Worm (Caenorhabditis elegans) whole organism, L1 larva: ENCODE data around the gene F09F9.3.
A peak's percentile ranks its signal among the peaks of the same experiment; 100 is the strongest.

ENCODE experiments used
- C34B4.2 ChIP-seq: sonication (generic microtip); optimal IDR thresholded peaks from 2 replicates; lab custom pipeline; 2017; ENCODE audit warnings: mild to moderate bottlenecking, missing genetic modification characterization, missing compliant biosample characterization
- Y116A8C.19 ChIP-seq: sonication (generic microtip); optimal IDR thresholded peaks from 2 replicates; lab custom pipeline; 2016; ENCODE audit warnings: missing compliant biosample characterization, missing genetic modification characterization, borderline replicate concordance
- alr-1 ChIP-seq: fragments of 200-800 bp; sonication (Bioruptor generic); optimal IDR thresholded peaks from 2 replicates; lab custom pipeline; 2018; ENCODE audit warnings: borderline replicate concordance, mild to moderate bottlenecking, missing genetic modification characterization, missing compliant biosample characterization
- aly-2 ChIP-seq: fragments of 150-350 bp; optimal IDR thresholded peaks from 2 replicates; lab custom pipeline; 2014; ENCODE audit warnings: missing biosample characterization, missing genetic modification characterization
- ama-1 ChIP-seq: fragments of 150-350 bp; optimal IDR thresholded peaks from 2 replicates; lab custom pipeline; 2014
- blmp-1 ChIP-seq: fragments of 150-350 bp; optimal IDR thresholded peaks from 2 replicates; lab custom pipeline; 2014; ENCODE audit warnings: missing biosample characterization, missing genetic modification characterization
- ceh-82 ChIP-seq, 3 experiments: fragments of 150-350 bp in 1 of 3; sonication (generic microtip) in 2 of 3; optimal IDR thresholded peaks; 2 replicates each; lab custom pipeline; 2014 to 2017; ENCODE audit warnings: missing biosample characterization in 3 of 3, missing genetic modification characterization in 3 of 3
- ceh-90 ChIP-seq: sonication (generic microtip); optimal IDR thresholded peaks from 2 replicates; lab custom pipeline; 2016; ENCODE audit warnings: missing genetic modification characterization, missing compliant biosample characterization
- egl-13 ChIP-seq: sonication (generic microtip); optimal IDR thresholded peaks from 2 replicates; lab custom pipeline; 2016; ENCODE audit warnings: missing genotype, missing genetic modification reagents, missing genetic modification characterization, missing compliant biosample characterization
- elt-3 ChIP-seq, 6 experiments: fragments of 150-350 bp in 1 of 6; sonication (generic microtip); optimal IDR thresholded peaks; 2 replicates each; lab custom pipeline; 2017 to 2018; ENCODE audit warnings: missing biosample characterization in 6 of 6, missing genetic modification characterization in 6 of 6, inconsistent platforms in 1 of 6
- ets-5 ChIP-seq: fragments of 200-800 bp; sonication (Bioruptor generic); IDR thresholded peaks from 2 replicates; pipeline ENCODE4 v1.3.6; 2022; ENCODE audit warnings: missing genetic modification characterization, missing compliant biosample characterization
- hlh-17 ChIP-seq: fragments of 200-800 bp; sonication (Bioruptor generic); optimal IDR thresholded peaks from 2 replicates; lab custom pipeline; 2018; ENCODE audit warnings: missing genetic modification characterization, mild to moderate bottlenecking, missing compliant biosample characterization, moderate library complexity, borderline replicate concordance
- jun-1 ChIP-seq: fragments of 150-350 bp; optimal IDR thresholded peaks from 2 replicates; lab custom pipeline; 2014; ENCODE audit warnings: missing biosample characterization, missing genetic modification reagents, missing genetic modification characterization
- lin-14 ChIP-seq: fragments of 200-800 bp; sonication (Bioruptor generic); optimal IDR thresholded peaks from 2 replicates; lab custom pipeline; 2018; ENCODE audit warnings: mild to moderate bottlenecking, missing genetic modification characterization, moderate library complexity, missing compliant biosample characterization
- lin-39 ChIP-seq: fragments of 150-350 bp; optimal IDR thresholded peaks from 2 replicates; lab custom pipeline; 2014; ENCODE audit warnings: missing biosample characterization, missing genetic modification reagents, missing genetic modification characterization
- lir-3 ChIP-seq: sonication (generic microtip); optimal IDR thresholded peaks from 2 replicates; lab custom pipeline; 2016; ENCODE audit warnings: mild to moderate bottlenecking, missing genetic modification characterization, moderate library complexity, missing compliant biosample characterization; ENCODE audit not compliant: poor library complexity
- lsy-2 ChIP-seq, 2 experiments: fragments of 150-350 bp; optimal IDR thresholded peaks; 2 replicates each; lab custom pipeline; 2014; ENCODE audit warnings: missing biosample characterization in 2 of 2, missing genetic modification characterization in 2 of 2
- mep-1 ChIP-seq: fragments of 150-350 bp; optimal IDR thresholded peaks from 2 replicates; lab custom pipeline; 2014; ENCODE audit warnings: missing biosample characterization, missing genetic modification characterization
- nhr-11 ChIP-seq: fragments of 150-350 bp; optimal IDR thresholded peaks from 2 replicates; lab custom pipeline; 2014; ENCODE audit warnings: missing biosample characterization, missing genetic modification characterization
- nhr-28 ChIP-seq: fragments of 150-350 bp; optimal IDR thresholded peaks from 2 replicates; lab custom pipeline; 2014; ENCODE audit warnings: missing biosample characterization, missing genetic modification characterization
- nhr-47 ChIP-seq: sonication (generic microtip); optimal IDR thresholded peaks from 2 replicates; lab custom pipeline; 2016; ENCODE audit warnings: mild to moderate bottlenecking, missing genetic modification characterization, moderate library complexity, missing compliant biosample characterization
- nhr-71 ChIP-seq: sonication (generic microtip); optimal IDR thresholded peaks from 2 replicates; lab custom pipeline; 2016; ENCODE audit warnings: mild to moderate bottlenecking, missing genetic modification characterization, moderate library complexity, missing compliant biosample characterization
- nhr-77 ChIP-seq: fragments of 150-350 bp; optimal IDR thresholded peaks from 2 replicates; lab custom pipeline; 2014; ENCODE audit warnings: missing biosample characterization, missing genetic modification characterization
- nhr-85 ChIP-seq: sonication (generic microtip); peaks from one replicate; lab custom pipeline; 2016; ENCODE audit warnings: missing genetic modification characterization, inconsistent platforms, missing compliant biosample characterization
- pqm-1 ChIP-seq: sonication (generic microtip); optimal IDR thresholded peaks from 3 replicates; lab custom pipeline; 2017; ENCODE audit warnings: missing biosample characterization, missing genetic modification characterization
- rnt-1 ChIP-seq: sonication (generic microtip); optimal IDR thresholded peaks from 2 replicates; lab custom pipeline; 2016; ENCODE audit warnings: mild to moderate bottlenecking, missing genetic modification characterization, moderate library complexity, missing compliant biosample characterization
- sptf-1 ChIP-seq: fragments of 150-350 bp; optimal IDR thresholded peaks from 2 replicates; lab custom pipeline; 2014; ENCODE audit warnings: missing biosample characterization, missing genetic modification characterization
- tlp-1 ChIP-seq: fragments of 150-350 bp; optimal IDR thresholded peaks from 2 replicates; lab custom pipeline; 2014; ENCODE audit warnings: missing biosample characterization, missing genetic modification characterization
- unc-130 ChIP-seq: fragments of 150-350 bp; optimal IDR thresholded peaks from 2 replicates; lab custom pipeline; 2017; ENCODE audit warnings: missing biosample characterization, missing genetic modification characterization, inconsistent platforms
- unc-62 ChIP-seq: fragments of 150-350 bp; optimal IDR thresholded peaks from 2 replicates; lab custom pipeline; 2014; ENCODE audit warnings: missing biosample characterization, missing genetic modification reagents, missing genetic modification characterization
- vab-15 ChIP-seq: sonication (generic microtip); optimal IDR thresholded peaks from 2 replicates; lab custom pipeline; 2017; ENCODE audit warnings: missing genotype, mild to moderate bottlenecking, missing genetic modification characterization, missing compliant biosample characterization

The F09F9.3 gene

ce11 chrX:4154784-4155183, 33.9 kb upstream of the F09F9.3 start:
- TF ChIP-seq rnt-1 (tag; lab: Kevin White, UChicago) = peak; percentile 25
- TF ChIP-seq nhr-85 (tag; lab: Kevin White, UChicago) = no peak
- TF ChIP-seq nhr-71 (tag; lab: Kevin White, UChicago) = peak; percentile 11
- peak; percentile 79 for TF ChIP-seq lin-14 (GFP tag; lab: Kevin White, UChicago)
- TF ChIP-seq egl-13 = no peak

- TF ChIP-seq aly-2 (tag; lab: Kevin White, UChicago) (no peak), blmp-1 (tag; lab: Kevin White, UChicago) (peak; percentile 28), vab-15 (tag; lab: Kevin White, UChicago) (no peak), nhr-85 (tag; lab: Kevin White, UChicago) (peak; percentile 53)
These were observed 32.5 kb upstream of the F09F9.3 start, which contains the start of gene nck-1 for ce11 chrX:4153343-4153742. Gene nck-1 (minus strand): TSS chrX:4153443.

DNA sequence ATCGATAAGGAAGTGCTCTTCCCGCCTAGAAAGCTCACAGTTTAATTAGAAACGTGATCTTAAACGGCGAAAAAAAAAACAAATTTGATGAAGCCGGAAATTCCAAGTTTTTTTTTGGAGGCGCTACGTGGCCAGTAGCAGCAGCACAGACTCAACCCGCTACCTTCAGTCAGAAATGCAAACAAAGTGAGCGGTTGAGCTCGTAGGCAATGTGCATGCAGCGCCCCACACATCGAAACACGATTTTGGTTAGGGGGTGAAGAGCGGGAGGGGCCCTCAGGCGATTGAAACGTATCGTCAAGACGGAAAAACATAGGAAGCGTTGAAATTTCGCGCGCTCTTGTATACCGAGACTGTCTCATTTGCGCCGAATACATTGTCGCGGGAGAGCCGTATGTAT, 30.4 kb upstream of the F09F9.3 start:
- TF ChIP-seq mep-1 (tag; lab: Kevin White, UChicago) (no peak), lin-39 (tag; lab: Kevin White, UChicago) (no peak), lsy-2 (tag; optimal IDR thresholded peaks at IDR 0.05; lab: Kevin White, UChicago) (no peak), nhr-47 (tag; lab: Kevin White, UChicago) (no peak), lin-14 (GFP tag; lab: Kevin White, UChicago) (peak; percentile 21), sptf-1 (tag; lab: Kevin White, UChicago) (no peak), ceh-82 (tag; optimal IDR thresholded peaks at IDR 0.05; lab: Kevin White, UChicago) (peak in 1 of 3 experiments; percentile 9), jun-1 (tag; lab: Kevin White, UChicago) (no peak), tlp-1 (tag; lab: Kevin White, UChicago) (no peak), C34B4.2 (tag; lab: Kevin White, UChicago) (no peak), nhr-71 (tag; lab: Kevin White, UChicago) (peak; percentile 3), Y116A8C.19 (tag; lab: Kevin White, UChicago) (no peak), hlh-17 (GFP tag; lab: Kevin White, UChicago) (no peak), ceh-90 (tag; lab: Kevin White, UChicago) (no peak), vab-15 (tag; lab: Kevin White, UChicago) (no peak)

DNA sequence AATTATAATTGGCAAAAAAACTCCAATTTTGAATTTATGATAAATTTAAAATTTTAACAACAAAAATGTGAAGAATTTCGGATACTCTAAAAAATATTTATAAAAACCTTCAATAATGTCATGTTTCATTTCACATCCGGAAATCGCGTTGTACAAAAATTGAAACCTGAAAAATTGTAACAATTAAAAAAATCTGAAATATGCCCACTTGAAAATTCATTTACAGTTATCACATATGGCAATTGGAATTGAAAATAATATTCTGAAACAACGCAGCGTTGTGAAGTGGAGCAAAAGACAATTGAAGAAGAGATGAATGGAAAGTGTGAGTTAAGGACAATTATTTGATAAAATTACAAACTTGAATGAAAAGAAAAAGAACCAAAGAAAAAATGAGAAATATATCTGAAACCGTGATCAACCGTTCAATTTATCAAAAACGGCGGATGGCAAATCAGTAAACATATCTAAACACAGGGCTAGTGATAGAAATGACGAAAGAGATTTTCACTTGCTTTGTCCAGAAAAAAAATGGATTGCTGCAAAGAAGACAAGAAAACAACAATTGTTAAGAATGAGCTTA, 27.7 kb upstream of the F09F9.3 start:
- no peak for TF ChIP-seq pqm-1
- TF ChIP-seq lin-39 (tag; lab: Kevin White, UChicago) = no peak
- TF ChIP-seq ets-5 = no peak
- TF ChIP-seq egl-13 = no peak
- TF ChIP-seq alr-1 (tag; lab: Kevin White, UChicago) = no peak
- no peak for TF ChIP-seq jun-1 (tag; lab: Kevin White, UChicago)
- TF ChIP-seq lir-3 (tag; lab: Kevin White, UChicago) = no peak
- no peak for TF ChIP-seq blmp-1 (tag; lab: Kevin White, UChicago)
- TF ChIP-seq nhr-71 (tag; lab: Kevin White, UChicago) = no peak
- TF ChIP-seq nhr-28 (tag; lab: Kevin White, UChicago) = no peak
- TF ChIP-seq nhr-11 = no peak
- no peak for TF ChIP-seq nhr-77 (tag; lab: Kevin White, UChicago)
- no peak for TF ChIP-seq hlh-17 (GFP tag; lab: Kevin White, UChicago)
- no peak for TF ChIP-seq unc-130 (tag; lab: Kevin White, UChicago)
- TF ChIP-seq ama-1 (lab: Kevin White, UChicago) = no peak
- TF ChIP-seq elt-3 (tag; optimal IDR thresholded peaks at IDR 0.05; lab: Kevin White, UChicago) = no peak
- no peak for TF ChIP-seq unc-62 (GFP tag; lab: Kevin White, UChicago)
